Worm (Caenorhabditis elegans) whole organism, early embryonic: ENCODE results near the gene ergi-3.

Source experiments
- B0310.2 ChIP-seq: sonication (generic microtip); optimal IDR thresholded peaks from 2 replicates; lab custom pipeline; 2016; ENCODE audit warnings: mild to moderate bottlenecking, missing genetic modification characterization, missing compliant biosample characterization
- ama-1 ChIP-seq: fragments of 150-350 bp; optimal IDR thresholded peaks from 2 replicates; lab custom pipeline; 2014
- ceh-36 ChIP-seq: sonication (generic microtip); optimal IDR thresholded peaks from 2 replicates; lab custom pipeline; 2016; ENCODE audit warnings: missing genetic modification characterization, inconsistent platforms, missing compliant biosample characterization
- ets-7 ChIP-seq: sonication (generic microtip); optimal IDR thresholded peaks from 2 replicates; lab custom pipeline; 2016; ENCODE audit warnings: missing genotype, missing genetic modification characterization, missing compliant biosample characterization
- hnd-1 ChIP-seq: sonication (generic microtip); optimal IDR thresholded peaks from 2 replicates; lab custom pipeline; 2016; ENCODE audit warnings: missing genetic modification characterization, missing compliant biosample characterization
- pes-1 ChIP-seq: fragments of 200-800 bp; sonication (Bioruptor generic); IDR thresholded peaks from 2 replicates; pipeline ENCODE4 v1.3.6; 2022; ENCODE audit warnings: missing genetic modification reagents, missing genetic modification characterization, missing compliant biosample characterization
- scrt-1 ChIP-seq: fragments of 200-800 bp; sonication (Bioruptor generic); IDR thresholded peaks from 2 replicates; pipeline ENCODE4 v1.3.6; 2022; ENCODE audit warnings: missing genetic modification characterization, missing compliant biosample characterization
- tbx-11 ChIP-seq: fragments of 200-800 bp; sonication (Bioruptor generic); IDR thresholded peaks from 2 replicates; pipeline ENCODE4 v1.3.6; 2022; ENCODE audit warnings: missing genetic modification characterization, missing compliant biosample characterization
- tra-4 ChIP-seq: sonication (generic microtip); optimal IDR thresholded peaks from 2 replicates; lab custom pipeline; 2017; ENCODE audit warnings: missing genetic modification characterization, missing compliant biosample characterization

- TF ChIP-seq ets-7 (tag; lab: Kevin White, UChicago) (no peak), scrt-1 (GFP tag; lab: Robert Waterston, UW) (no peak), B0310.2 (tag; lab: Kevin White, UChicago) (no peak), pes-1 (GFP tag; lab: Robert Waterston, UW) (no peak), tra-4 (tag; lab: Kevin White, UChicago) (no peak), tbx-11 (no peak), ama-1 (lab: Kevin White, UChicago) (no peak), hnd-1 (tag; lab: Kevin White, UChicago) (no peak), ceh-36 (tag; lab: Kevin White, UChicago) (no peak)
Observed at ce11 chrX:15653196-15653595, 36.6 kb upstream of the ergi-3 start.
